Fruit fly (Drosophila melanogaster): ENCODE results near the gene mRpL22.

DNA sequence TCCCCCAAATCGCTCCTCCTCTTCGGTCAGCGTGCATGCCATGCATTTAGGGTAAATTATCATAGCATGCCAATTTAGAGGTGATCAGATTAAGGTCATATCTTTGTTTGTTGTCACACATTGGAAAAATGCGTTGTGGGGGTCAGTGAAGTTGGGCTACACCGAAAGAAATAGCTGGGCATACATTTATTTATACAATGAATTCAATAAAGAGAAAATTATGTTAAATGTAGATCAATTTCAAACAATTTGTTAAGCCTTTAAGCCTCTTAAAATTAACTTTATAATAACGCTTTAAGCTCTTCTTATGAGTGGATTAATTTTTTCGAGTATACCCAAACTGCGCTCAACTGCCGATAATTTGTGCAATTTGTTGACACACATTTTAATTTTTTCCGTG, 30.6 kb downstream of the mRpL22 start:
- TF ChIP-seq psq (optimal IDR thresholded peaks at IDR 0.05) = no peak
- TF ChIP-seq h (optimal IDR thresholded peaks at IDR 0.05) = no peak
- no peak for TF ChIP-seq Sin3A (optimal IDR thresholded peaks at IDR 0.05)

Data from Kc167 (cell line).